Worm (Caenorhabditis elegans) whole organism, young adult: ENCODE data around the gene F59E11.5.
A peak's percentile ranks its signal among the peaks of the same experiment; 100 is the strongest.

Experiments used
- B0261.1 ChIP-seq: sonication (generic microtip); optimal IDR thresholded peaks from 2 replicates; lab custom pipeline; 2016; ENCODE audit warnings: mild to moderate bottlenecking, missing genetic modification characterization, moderate library complexity, missing compliant biosample characterization
- C17E4.6 ChIP-seq: fragments of 200-800 bp; sonication (Bioruptor generic); IDR thresholded peaks from 2 replicates; pipeline ENCODE4 v1.3.6; 2022; ENCODE audit warnings: missing genetic modification reagents, missing genetic modification characterization, missing compliant biosample characterization
- D2030.7 ChIP-seq: fragments of 200-800 bp; sonication (Bioruptor generic); IDR thresholded peaks from 2 replicates; pipeline ENCODE4 v1.3.6; 2022; ENCODE audit warnings: missing genetic modification reagents, missing genetic modification characterization, missing compliant biosample characterization
- F10E7.11 ChIP-seq: sonication (generic microtip); optimal IDR thresholded peaks from 2 replicates; lab custom pipeline; 2017; ENCODE audit warnings: mild to moderate bottlenecking, missing genetic modification characterization, moderate library complexity, missing compliant biosample characterization
- F22D6.2 ChIP-seq: sonication (generic microtip); optimal IDR thresholded peaks from 2 replicates; lab custom pipeline; 2016; ENCODE audit warnings: mild to moderate bottlenecking, missing genetic modification characterization, missing compliant biosample characterization
- F23B12.7 ChIP-seq: sonication (generic microtip); optimal IDR thresholded peaks from 2 replicates; lab custom pipeline; 2017; ENCODE audit warnings: missing genetic modification characterization, mild to moderate bottlenecking, missing compliant biosample characterization, antibody characterized with exemption, moderate library complexity; ENCODE audit not compliant: insufficient read depth
- F33H1.4 ChIP-seq: fragments of 200-800 bp; sonication (Bioruptor generic); IDR thresholded peaks from 2 replicates; pipeline ENCODE4 v1.3.6; 2022; ENCODE audit warnings: missing genetic modification reagents, missing genetic modification characterization, missing compliant biosample characterization
- F52B5.7 ChIP-seq: sonication (generic microtip); optimal IDR thresholded peaks from 2 replicates; lab custom pipeline; 2016; ENCODE audit warnings: mild to moderate bottlenecking, missing genetic modification characterization, missing compliant biosample characterization
- F55B11.4 ChIP-seq: sonication (generic microtip); optimal IDR thresholded peaks from 2 replicates; lab custom pipeline; 2016; ENCODE audit warnings: missing compliant biosample characterization, missing genetic modification characterization, borderline replicate concordance; ENCODE audit not compliant: insufficient read depth
- T26A5.8 ChIP-seq: sonication (generic microtip); optimal IDR thresholded peaks from 2 replicates; lab custom pipeline; 2016; ENCODE audit warnings: missing genetic modification characterization, missing compliant biosample characterization
- Y53G8AR.9 ChIP-seq: fragments of 200-800 bp; sonication (Bioruptor generic); conservative IDR thresholded peaks from 2 replicates; pipeline ENCODE4 v1.3.6; 2022; ENCODE audit warnings: missing genetic modification reagents, missing genetic modification characterization, missing compliant biosample characterization
- Y56A3A.18 ChIP-seq: fragments of 200-800 bp; sonication (Bioruptor generic); IDR thresholded peaks from 2 replicates; pipeline ENCODE4 v1.3.6; 2022; ENCODE audit warnings: missing genetic modification reagents, missing genetic modification characterization, missing compliant biosample characterization
- akir-1 ChIP-seq: fragments of 200-800 bp; sonication (Bioruptor generic); optimal IDR thresholded peaks from 2 replicates; lab custom pipeline; 2018; ENCODE audit warnings: mild to moderate bottlenecking, missing genetic modification characterization, moderate library complexity, missing compliant biosample characterization
- atf-7 ChIP-seq: sonication (generic microtip); optimal IDR thresholded peaks from 2 replicates; lab custom pipeline; 2017; ENCODE audit warnings: mild to moderate bottlenecking, missing genetic modification characterization, missing compliant biosample characterization
- attf-6 ChIP-seq: fragments of 200-800 bp; sonication (Bioruptor generic); IDR thresholded peaks from 2 replicates; pipeline ENCODE4 v1.3.6; 2022; ENCODE audit warnings: missing genetic modification reagents, missing genetic modification characterization, missing compliant biosample characterization
- bed-2 ChIP-seq: fragments of 200-800 bp; sonication (Bioruptor generic); IDR thresholded peaks from 2 replicates; pipeline ENCODE4 v1.3.6; 2022; ENCODE audit warnings: missing genetic modification reagents, missing genetic modification characterization, missing compliant biosample characterization
- ceh-91 ChIP-seq: fragments of 200-800 bp; sonication (Bioruptor generic); IDR thresholded peaks from 2 replicates; pipeline ENCODE4 v1.3.6; 2022; ENCODE audit warnings: missing genetic modification reagents, missing genetic modification characterization, missing compliant biosample characterization
- die-1 ChIP-seq: sonication (generic microtip); optimal IDR thresholded peaks from 2 replicates; lab custom pipeline; 2016; ENCODE audit warnings: missing genotype, mild to moderate bottlenecking, missing genetic modification characterization, missing compliant biosample characterization
- dpl-1 ChIP-seq: fragments of 150-350 bp; optimal IDR thresholded peaks from 2 replicates; lab custom pipeline; 2014; ENCODE audit warnings: missing biosample characterization, missing genetic modification reagents, missing genetic modification characterization
- efl-1 ChIP-seq: fragments of 150-350 bp; optimal IDR thresholded peaks from 2 replicates; lab custom pipeline; 2014; ENCODE audit warnings: missing biosample characterization, missing genetic modification reagents, missing genetic modification characterization
- let-526 ChIP-seq: fragments of 200-800 bp; sonication (Bioruptor generic); IDR thresholded peaks from 2 replicates; pipeline ENCODE4 v1.3.6; 2022; ENCODE audit warnings: missing genetic modification reagents, missing genetic modification characterization, missing compliant biosample characterization
- lin-26 ChIP-seq: fragments of 200-800 bp; sonication (Bioruptor generic); IDR thresholded peaks from 2 replicates; pipeline ENCODE4 v1.3.6; 2022; ENCODE audit warnings: missing genetic modification reagents, missing genetic modification characterization, missing compliant biosample characterization
- lin-35 ChIP-seq, 3 experiments: fragments of 150-350 bp in 2 of 3; sonication (generic microtip) in 1 of 3; optimal IDR thresholded peaks; 2 replicates each; lab custom pipeline; 2014 to 2018; ENCODE audit warnings: missing biosample characterization in 3 of 3, missing genetic modification characterization in 3 of 3, missing genetic modification reagents in 3 of 3
- lsl-1 ChIP-seq: fragments of 200-800 bp; sonication (Bioruptor generic); optimal IDR thresholded peaks from 2 replicates; lab custom pipeline; 2018; ENCODE audit warnings: mild to moderate bottlenecking, missing genetic modification characterization, moderate library complexity, missing compliant biosample characterization
- madf-8 ChIP-seq: fragments of 200-800 bp; sonication (Bioruptor generic); conservative IDR thresholded peaks from 2 replicates; pipeline ENCODE4 v1.3.6; 2022; ENCODE audit warnings: missing genetic modification reagents, missing genetic modification characterization, missing compliant biosample characterization
- mxl-1 ChIP-seq: sonication (generic microtip); optimal IDR thresholded peaks from 2 replicates; lab custom pipeline; 2016; ENCODE audit warnings: missing genetic modification characterization, missing compliant biosample characterization
- repo-1 ChIP-seq: sonication (generic microtip); optimal IDR thresholded peaks from 2 replicates; lab custom pipeline; 2017; ENCODE audit warnings: mild to moderate bottlenecking, missing genetic modification characterization, missing compliant biosample characterization
- sdz-38 ChIP-seq: sonication (generic microtip); optimal IDR thresholded peaks from 2 replicates; lab custom pipeline; 2016; ENCODE audit warnings: missing genotype, missing genetic modification characterization, missing compliant biosample characterization
- tbx-9 ChIP-seq: sonication (generic microtip); optimal IDR thresholded peaks from 2 replicates; lab custom pipeline; 2016; ENCODE audit warnings: borderline replicate concordance, missing genetic modification characterization, inconsistent platforms, missing compliant biosample characterization
- tlf-1 ChIP-seq: fragments of 200-800 bp; sonication (Bioruptor generic); optimal IDR thresholded peaks from 2 replicates; lab custom pipeline; 2018; ENCODE audit warnings: mild to moderate bottlenecking, missing genetic modification characterization, missing compliant biosample characterization
- xnd-1 ChIP-seq: sonication (generic microtip); optimal IDR thresholded peaks from 2 replicates; lab custom pipeline; 2016; ENCODE audit warnings: missing genotype, missing genetic modification reagents, missing genetic modification characterization, missing compliant biosample characterization
- ztf-18 ChIP-seq: sonication (generic microtip); optimal IDR thresholded peaks from 2 replicates; lab custom pipeline; 2016; ENCODE audit warnings: missing genotype, mild to moderate bottlenecking, missing genetic modification characterization, missing compliant biosample characterization
- ztf-25 ChIP-seq: fragments of 200-800 bp; sonication (Bioruptor generic); IDR thresholded peaks from 2 replicates; pipeline ENCODE4 v1.3.6; 2022; ENCODE audit warnings: missing genetic modification reagents, missing genetic modification characterization, missing compliant biosample characterization
- ztf-26 ChIP-seq: sonication (generic microtip); optimal IDR thresholded peaks from 2 replicates; lab custom pipeline; 2017; ENCODE audit warnings: missing genetic modification characterization, missing compliant biosample characterization
- ztf-28 ChIP-seq: fragments of 200-800 bp; sonication (Bioruptor generic); IDR thresholded peaks from 2 replicates; pipeline ENCODE4 v1.3.6; 2022; ENCODE audit warnings: missing genetic modification reagents, missing genetic modification characterization, missing compliant biosample characterization
- ztf-6 ChIP-seq: fragments of 200-800 bp; sonication (Bioruptor generic); IDR thresholded peaks from 2 replicates; pipeline ENCODE4 v1.3.6; 2022; ENCODE audit warnings: missing genetic modification reagents, missing genetic modification characterization, missing compliant biosample characterization

The F59E11.5 gene

DNA sequence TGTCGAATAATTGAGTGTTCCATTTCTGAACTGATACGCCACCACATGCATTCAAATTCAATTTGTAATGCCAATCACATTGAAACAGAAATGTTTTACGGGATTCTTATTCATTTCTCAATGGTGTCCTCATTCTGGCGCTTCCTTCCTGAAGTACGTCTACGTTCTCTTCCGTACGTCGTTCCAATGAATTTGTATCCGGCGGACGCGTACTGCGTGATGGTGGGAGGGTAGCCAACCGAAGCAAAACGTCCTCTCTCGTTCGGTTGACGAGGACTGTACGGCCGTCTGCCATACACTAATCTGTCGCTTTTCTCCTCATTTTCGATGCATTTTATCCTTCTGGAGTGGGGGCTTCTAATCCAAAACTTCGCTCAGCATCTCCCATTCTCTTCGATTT, 45.0 kb upstream of the F59E11.5 start (continued):
- no peak for TF ChIP-seq lin-35 (GFP tag; optimal IDR thresholded peaks at IDR 0.05; lab: Kevin White, UChicago)
- no peak for TF ChIP-seq ztf-26 (tag; lab: Kevin White, UChicago)
- no peak for TF ChIP-seq dpl-1 (GFP tag; lab: Kevin White, UChicago)

DNA sequence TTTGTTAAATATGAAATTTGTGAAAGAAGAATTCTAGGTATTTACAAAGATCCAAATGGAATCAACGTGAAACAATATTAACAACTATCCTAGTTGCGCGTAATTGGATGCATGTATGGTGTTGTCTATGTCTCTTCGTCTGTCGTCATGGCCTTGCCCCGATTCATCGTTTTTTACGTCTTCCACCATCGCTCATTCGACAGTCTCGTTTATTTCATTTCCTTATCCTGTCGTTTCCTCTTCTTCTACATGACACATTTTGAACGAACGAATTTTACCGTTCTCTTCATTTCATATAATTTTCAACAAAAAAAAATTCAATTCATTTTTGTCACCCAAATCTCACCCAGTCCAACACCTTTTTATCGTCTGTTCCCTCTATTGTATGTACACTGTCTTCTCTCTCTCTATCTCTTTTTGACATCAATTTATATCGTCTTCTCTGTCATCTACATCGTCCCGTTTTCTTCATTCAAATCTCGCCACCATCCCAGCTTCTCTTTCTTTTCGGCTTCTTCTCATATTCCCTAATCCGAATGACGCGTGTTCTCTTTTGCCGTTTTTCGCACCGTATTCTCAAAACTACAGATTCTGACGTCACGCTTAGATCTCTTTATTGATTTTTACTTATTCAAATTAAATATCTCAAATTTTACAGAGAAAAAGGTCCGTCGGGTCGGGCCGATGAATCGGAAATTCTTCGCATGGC, 38.4 kb upstream of the F59E11.5 start, which contains the start of gene ttc-17:
Gene ttc-17 (plus strand): TSS at position 659 of the 709 bp plus-strand sequence.
- TF ChIP-seq Y56A3A.18, result 0 out of 2 replicates have a peak, but pooled peaks have one; percentile 61
- peak; percentile 26 for TF ChIP-seq F52B5.7 (tag; lab: Kevin White, UChicago)
- TF ChIP-seq D2030.7 (GFP tag; lab: Robert Waterston, UW), result no peak
- TF ChIP-seq efl-1, result no peak
- no peak for TF ChIP-seq tlf-1 (GFP tag; lab: Kevin White, UChicago)
- peak; percentile 50; the same call in 1 of the 2 replicates for TF ChIP-seq Y53G8AR.9
- TF ChIP-seq ztf-6 (GFP tag; lab: Robert Waterston, UW), result no peak
- no peak for TF ChIP-seq bed-2 (GFP tag; lab: Robert Waterston, UW)
- TF ChIP-seq tbx-9, result no peak
- no peak for TF ChIP-seq T26A5.8 (tag; lab: Kevin White, UChicago)
- no peak for TF ChIP-seq repo-1 (tag; lab: Kevin White, UChicago)
- TF ChIP-seq akir-1 (GFP tag; lab: Kevin White, UChicago), result no peak
- no peak for TF ChIP-seq die-1 (tag; lab: Kevin White, UChicago)
- TF ChIP-seq F33H1.4, result no peak

DNA sequence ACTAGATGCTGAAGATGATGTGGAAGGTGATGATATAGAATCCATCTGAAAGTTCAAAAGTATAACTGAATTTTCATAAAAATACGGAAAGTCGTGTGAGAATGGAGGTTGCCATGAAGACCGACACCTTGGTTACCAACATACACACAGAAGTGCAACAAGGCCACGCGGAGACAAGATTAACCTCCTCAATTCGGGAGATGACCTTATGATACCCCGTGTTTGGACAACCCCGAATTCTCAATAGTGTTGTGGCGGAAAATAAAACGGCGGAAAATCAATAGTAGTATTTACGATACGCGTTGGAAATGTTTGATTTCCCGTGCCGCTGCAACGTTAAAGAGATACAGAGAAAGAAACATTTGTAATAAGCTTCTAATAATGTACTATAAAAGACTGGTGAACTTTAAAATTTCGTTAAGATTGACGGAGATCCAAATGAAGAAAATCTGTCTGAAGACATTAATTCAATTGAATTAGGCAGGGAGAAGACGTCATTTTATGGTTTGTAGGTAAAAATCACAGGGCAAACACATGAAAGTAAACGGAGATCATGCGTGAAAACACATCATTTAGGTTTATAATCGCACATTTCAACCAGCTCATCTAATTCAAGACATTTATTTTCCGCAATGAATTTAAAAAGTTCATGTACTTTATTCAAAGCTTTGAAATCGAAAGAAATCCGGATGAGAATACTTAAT, 30.7 kb upstream of the F59E11.5 start, which contains the start of gene nhr-44:
Gene nhr-44 (minus strand): TSS at position 51 of the 704 bp plus-strand sequence.
- no peak for TF ChIP-seq lsl-1 (GFP tag; lab: Kevin White, UChicago)
- no peak for TF ChIP-seq C17E4.6 (GFP tag; lab: Robert Waterston, UW)
- no peak for TF ChIP-seq bed-2 (GFP tag; lab: Robert Waterston, UW)
- no peak for TF ChIP-seq ztf-28 (GFP tag; lab: Robert Waterston, UW)
- no peak for TF ChIP-seq Y53G8AR.9
- TF ChIP-seq B0261.1 (tag; lab: Kevin White, UChicago), result no peak
- no peak for TF ChIP-seq F55B11.4 (tag; lab: Kevin White, UChicago)
- no peak for TF ChIP-seq akir-1 (GFP tag; lab: Kevin White, UChicago)
- no peak for TF ChIP-seq ztf-25 (GFP tag; lab: Robert Waterston, UW)
- no peak for TF ChIP-seq let-526
- TF ChIP-seq F22D6.2, result no peak
- TF ChIP-seq, all 124 proteins: peak for 0

DNA sequence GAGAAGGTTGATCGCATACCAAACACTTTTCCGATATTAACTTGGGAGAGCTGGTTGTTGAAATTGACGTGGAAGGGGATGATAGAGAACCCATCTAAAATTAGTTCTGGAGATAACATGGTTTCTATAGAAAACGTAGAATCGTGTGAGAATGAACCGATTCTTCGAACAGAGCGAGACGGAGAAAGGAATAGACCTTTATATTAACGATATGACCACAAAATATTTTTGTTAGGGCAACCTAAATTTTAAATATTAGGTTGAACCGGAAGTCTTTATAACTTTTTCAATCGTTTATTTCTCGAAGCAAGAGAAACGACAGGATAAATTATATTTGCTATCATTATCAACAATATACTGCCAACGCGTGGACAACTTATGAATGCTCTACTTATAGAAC, 28.8 kb upstream of the F59E11.5 start, which contains the start of gene nhr-219:
Gene nhr-219 (minus strand): TSS at position 101 of the 400 bp plus-strand sequence.
- no peak for TF ChIP-seq mxl-1 (tag; lab: Kevin White, UChicago)
- no peak for TF ChIP-seq xnd-1 (tag; lab: Kevin White, UChicago)
- no peak for TF ChIP-seq atf-7 (tag; lab: Kevin White, UChicago)
- no peak for TF ChIP-seq ztf-18 (tag; lab: Kevin White, UChicago)
- no peak for TF ChIP-seq ceh-91 (GFP tag; lab: Robert Waterston, UW)
- no peak for TF ChIP-seq lin-26 (GFP tag; lab: Robert Waterston, UW)
- no peak for TF ChIP-seq madf-8
- TF ChIP-seq sdz-38 (tag; lab: Kevin White, UChicago), result no peak
- TF ChIP-seq attf-6 (GFP tag; lab: Robert Waterston, UW), result no peak
- no peak for TF ChIP-seq F23B12.7 (tag; lab: Kevin White, UChicago)
- no peak for TF ChIP-seq F10E7.11 (tag; lab: Kevin White, UChicago)
- TF ChIP-seq, all 124 proteins: peak for 0
